Worm (Caenorhabditis elegans) whole organism, L4 larva: ENCODE results near the gene clec-85.

Source experiments
- D1046.2 ChIP-seq: fragments of 200-800 bp; sonication (Bioruptor generic); IDR thresholded peaks from 2 replicates; pipeline ENCODE4 v1.3.6; 2022; ENCODE audit warnings: missing genetic modification characterization, missing compliant biosample characterization
- F10B5.3 ChIP-seq: sonication (generic microtip); optimal IDR thresholded peaks from 2 replicates; lab custom pipeline; 2016; ENCODE audit warnings: mild to moderate bottlenecking, missing genetic modification characterization, missing compliant biosample characterization
- F37D6.2 ChIP-seq: sonication (generic microtip); optimal IDR thresholded peaks from 2 replicates; lab custom pipeline; 2016; ENCODE audit warnings: mild to moderate bottlenecking, missing genetic modification characterization, missing compliant biosample characterization
- R02D3.7 ChIP-seq: fragments of 150-350 bp; sonication (generic microtip); optimal IDR thresholded peaks from 3 replicates; lab custom pipeline; 2014; ENCODE audit warnings: missing biosample characterization, missing genetic modification characterization
- Y105C5A.15 ChIP-seq: fragments of 200-800 bp; sonication (Bioruptor generic); IDR thresholded peaks from 2 replicates; pipeline ENCODE4 v1.3.6; 2022; ENCODE audit warnings: missing genetic modification characterization, missing compliant biosample characterization
- Y5F2A.4 ChIP-seq: fragments of 200-800 bp; sonication (Bioruptor generic); optimal IDR thresholded peaks from 2 replicates; lab custom pipeline; 2018; ENCODE audit warnings: mild to moderate bottlenecking, missing genetic modification characterization, missing compliant biosample characterization
- ZK337.2 ChIP-seq: fragments of 200-800 bp; sonication (Bioruptor generic); IDR thresholded peaks from 2 replicates; pipeline ENCODE4 v1.3.6; 2022; ENCODE audit warnings: missing genetic modification reagents, missing genetic modification characterization, missing compliant biosample characterization
- aha-1 ChIP-seq: fragments of 150-350 bp; peaks from one replicate; lab custom pipeline; 2014; ENCODE audit warnings: missing biosample characterization, missing genetic modification characterization
- ceh-62 ChIP-seq: sonication (generic microtip); optimal IDR thresholded peaks from 2 replicates; lab custom pipeline; 2017; ENCODE audit warnings: missing biosample characterization, missing genetic modification characterization
- ces-1 ChIP-seq: fragments of 150-350 bp; sonication (generic microtip); optimal IDR thresholded peaks from 4 replicates; lab custom pipeline; 2014; ENCODE audit warnings: missing biosample characterization, missing genetic modification reagents, missing genetic modification characterization
- cey-2 ChIP-seq: sonication (generic microtip); optimal IDR thresholded peaks from 3 replicates; lab custom pipeline; 2017; ENCODE audit warnings: missing genetic modification characterization, mild to moderate bottlenecking, missing compliant biosample characterization, antibody characterized with exemption, borderline replicate concordance; ENCODE audit not compliant: insufficient read depth
- ctbp-1 ChIP-seq: fragments of 200-800 bp; sonication (Bioruptor generic); IDR thresholded peaks from 2 replicates; pipeline ENCODE4 v1.3.6; 2022; ENCODE audit warnings: missing genetic modification reagents, missing genetic modification characterization, missing compliant biosample characterization
- daf-19 ChIP-seq: fragments of 200-800 bp; sonication (Bioruptor generic); conservative IDR thresholded peaks from 2 replicates; pipeline ENCODE4 v1.3.6; 2022; ENCODE audit warnings: missing genetic modification characterization, missing compliant biosample characterization
- egl-27 ChIP-seq: sonication (generic microtip); optimal IDR thresholded peaks from 3 replicates; lab custom pipeline; 2017; ENCODE audit warnings: missing biosample characterization, missing genetic modification reagents, missing genetic modification characterization
- hif-1 ChIP-seq, 2 experiments: sonication (generic microtip); optimal IDR thresholded peaks; 2 replicates each; lab custom pipeline; 2016 to 2017; ENCODE audit warnings: missing compliant biosample characterization in 2 of 2, missing genetic modification characterization in 2 of 2, missing genetic modification reagents in 2 of 2, missing genotype in 2 of 2, mild to moderate bottlenecking in 1 of 2
- hlh-30 ChIP-seq: sonication (generic microtip); optimal IDR thresholded peaks from 2 replicates; lab custom pipeline; 2017; ENCODE audit warnings: antibody characterized with exemption, mild to moderate bottlenecking, missing genetic modification characterization, missing compliant biosample characterization; ENCODE audit not compliant: insufficient read depth
- lim-7 ChIP-seq: fragments of 200-800 bp; sonication (Bioruptor generic); IDR thresholded peaks from 2 replicates; pipeline ENCODE4 v1.3.6; 2022; ENCODE audit warnings: missing genetic modification characterization, missing compliant biosample characterization
- lin-13 ChIP-seq: fragments of 150-350 bp; optimal IDR thresholded peaks from 2 replicates; lab custom pipeline; 2014; ENCODE audit warnings: missing biosample characterization, missing genetic modification reagents, missing genetic modification characterization
- lir-3 ChIP-seq: sonication (generic microtip); optimal IDR thresholded peaks from 2 replicates; lab custom pipeline; 2016; ENCODE audit warnings: mild to moderate bottlenecking, missing genetic modification characterization, missing compliant biosample characterization
- madf-5 ChIP-seq, 2 experiments: fragments of 200-800 bp; sonication (Bioruptor generic); IDR thresholded peaks; 2 replicates each; pipeline ENCODE4 v1.3.6; 2022; ENCODE audit warnings: missing compliant biosample characterization in 2 of 2, missing genetic modification characterization in 2 of 2
- madf-9 ChIP-seq: fragments of 200-800 bp; sonication (Bioruptor generic); conservative IDR thresholded peaks from 2 replicates; pipeline ENCODE4 v1.3.6; 2022; ENCODE audit warnings: missing genetic modification reagents, missing genetic modification characterization, missing compliant biosample characterization
- mep-1 ChIP-seq: fragments of 150-350 bp; sonication (generic microtip); optimal IDR thresholded peaks from 3 replicates; lab custom pipeline; 2014; ENCODE audit warnings: missing biosample characterization, missing genetic modification characterization
- mxl-2 ChIP-seq: fragments of 200-800 bp; sonication (Bioruptor generic); conservative IDR thresholded peaks from 2 replicates; pipeline ENCODE4 v1.3.6; 2022; ENCODE audit warnings: missing genetic modification reagents, missing genetic modification characterization, missing compliant biosample characterization
- nhr-237 ChIP-seq: sonication (generic microtip); optimal IDR thresholded peaks from 2 replicates; lab custom pipeline; 2017; ENCODE audit warnings: missing biosample characterization, missing genetic modification characterization
- nhr-41 ChIP-seq: fragments of 200-800 bp; sonication (Bioruptor generic); IDR thresholded peaks from 2 replicates; pipeline ENCODE4 v1.3.6; 2022; ENCODE audit warnings: missing genetic modification reagents, missing genetic modification characterization, missing compliant biosample characterization
- php-3 ChIP-seq: fragments of 200-800 bp; sonication (Bioruptor generic); IDR thresholded peaks from 2 replicates; pipeline ENCODE4 v1.3.6; 2022; ENCODE audit warnings: missing genetic modification reagents, missing genetic modification characterization, missing compliant biosample characterization
- saeg-2 ChIP-seq: fragments of 200-800 bp; sonication (Bioruptor generic); IDR thresholded peaks from 2 replicates; pipeline ENCODE4 v1.3.6; 2022; ENCODE audit warnings: missing genetic modification reagents, missing genetic modification characterization, missing compliant biosample characterization
- set-16 ChIP-seq: fragments of 200-800 bp; sonication (Bioruptor generic); IDR thresholded peaks from 2 replicates; pipeline ENCODE4 v1.3.6; 2022; ENCODE audit warnings: missing genetic modification reagents, missing genetic modification characterization, missing compliant biosample characterization
- snpc-1.2 ChIP-seq: fragments of 200-800 bp; sonication (Bioruptor generic); IDR thresholded peaks from 2 replicates; pipeline ENCODE4 v1.3.6; 2022; ENCODE audit warnings: missing genetic modification reagents, missing genetic modification characterization, missing compliant biosample characterization
- tra-1 ChIP-seq: fragments of 200-800 bp; sonication (Bioruptor generic); IDR thresholded peaks from 2 replicates; pipeline ENCODE4 v1.3.6; 2022; ENCODE audit warnings: missing genetic modification reagents, missing genetic modification characterization, missing compliant biosample characterization
- zag-1 ChIP-seq: fragments of 150-350 bp; optimal IDR thresholded peaks from 2 replicates; lab custom pipeline; 2014; ENCODE audit warnings: missing biosample characterization, missing genetic modification characterization
- zfp-2 ChIP-seq: sonication (generic microtip); optimal IDR thresholded peaks from 2 replicates; lab custom pipeline; 2016; ENCODE audit warnings: mild to moderate bottlenecking, missing genetic modification characterization, missing compliant biosample characterization
- zip-2 ChIP-seq: fragments of 150-350 bp; optimal IDR thresholded peaks from 2 replicates; lab custom pipeline; 2014; ENCODE audit warnings: missing biosample characterization, missing genetic modification characterization
- ztf-11 ChIP-seq: fragments of 150-350 bp; optimal IDR thresholded peaks from 2 replicates; lab custom pipeline; 2014; ENCODE audit warnings: missing biosample characterization, missing genetic modification characterization

The clec-85 gene

ce11 chrIV:2809208-2809607 is 41.5 kb upstream of the clec-85 start, which contains the start of gene Y54G2A.76:
Gene Y54G2A.76, plus strand, starts transcription at chrIV:2809410.
- TF ChIP-seq set-16 (GFP tag; lab: Robert Waterston, UW) = no peak
- no peak for TF ChIP-seq mep-1 (tag; lab: Kevin White, UChicago)
- no peak for TF ChIP-seq lir-3 (tag; lab: Kevin White, UChicago)
- TF ChIP-seq madf-5 (GFP tag; IDR thresholded peaks at IDR 0.05; lab: Robert Waterston, UW) = no peak
- TF ChIP-seq D1046.2 (GFP tag; lab: Robert Waterston, UW) = no peak
- TF ChIP-seq ctbp-1 (GFP tag; lab: Robert Waterston, UW) = no peak
- no peak for TF ChIP-seq php-3 (GFP tag; lab: Robert Waterston, UW)
- TF ChIP-seq F10B5.3 = no peak
- no peak for TF ChIP-seq aha-1 (tag; lab: Kevin White, UChicago)
- TF ChIP-seq Y105C5A.15 (GFP tag; lab: Robert Waterston, UW) = no peak
- TF ChIP-seq lim-7 (GFP tag; lab: Robert Waterston, UW) = no peak
- TF ChIP-seq ceh-62 (tag; lab: Kevin White, UChicago) = no peak
- no peak for TF ChIP-seq snpc-1.2 (GFP tag; lab: Robert Waterston, UW)
- no peak for TF ChIP-seq cey-2
- TF ChIP-seq nhr-41 (GFP tag; lab: Robert Waterston, UW) = no peak

- TF ChIP-seq zip-2 (tag; lab: Kevin White, UChicago) = no peak
- peak; percentile 24 for TF ChIP-seq aha-1 (tag; lab: Kevin White, UChicago)
- TF ChIP-seq zag-1 (tag; lab: Kevin White, UChicago) = no peak
- TF ChIP-seq saeg-2 (GFP tag; lab: Robert Waterston, UW) = no peak
- no peak for TF ChIP-seq nhr-237 (tag; lab: Kevin White, UChicago)
- no peak for TF ChIP-seq ces-1
- no peak for TF ChIP-seq D1046.2 (GFP tag; lab: Robert Waterston, UW)
- TF ChIP-seq set-16 (GFP tag; lab: Robert Waterston, UW) = peak; percentile 82
- 0 out of 2 replicates have a peak, but pooled peaks have one; percentile 23 for TF ChIP-seq madf-9
Measured at ce11 chrIV:2817038-2817437, 33.6 kb upstream of the clec-85 start.

ce11 chrIV:2819633-2820032 is 31.1 kb upstream of the clec-85 start, which contains the start of gene Y54G2A.13:
Gene Y54G2A.13, minus strand, starts transcription at chrIV:2819733.
- no peak for TF ChIP-seq lim-7 (GFP tag; lab: Robert Waterston, UW)
- no peak for TF ChIP-seq zip-2 (tag; lab: Kevin White, UChicago)
- no peak for TF ChIP-seq Y105C5A.15 (GFP tag; lab: Robert Waterston, UW)
- no peak for TF ChIP-seq ztf-11 (tag; lab: Kevin White, UChicago)
- TF ChIP-seq tra-1 (GFP tag; lab: Robert Waterston, UW) = no peak
- TF ChIP-seq mxl-2 = no peak
- no peak for TF ChIP-seq R02D3.7 (tag; lab: Kevin White, UChicago)
- TF ChIP-seq hif-1 (tag; optimal IDR thresholded peaks at IDR 0.05; lab: Kevin White, UChicago) = no peak
- TF ChIP-seq php-3 (GFP tag; lab: Robert Waterston, UW) = no peak
- no peak for TF ChIP-seq lin-13 (GFP tag; lab: Kevin White, UChicago)
- no peak for TF ChIP-seq zfp-2

ce11 chrIV:2820408-2820807 is 30.3 kb upstream of the clec-85 start, which contains the start of gene Y54G2A.37:
Gene Y54G2A.37, plus strand, starts transcription at chrIV:2820708.
- TF ChIP-seq Y5F2A.4 (GFP tag; lab: Kevin White, UChicago) (no peak), daf-19 (GFP tag; lab: Robert Waterston, UW) (no peak), ZK337.2 (no peak), saeg-2 (GFP tag; lab: Robert Waterston, UW) (no peak), F37D6.2 (no peak), egl-27 (no peak), ctbp-1 (GFP tag; lab: Robert Waterston, UW) (no peak), D1046.2 (GFP tag; lab: Robert Waterston, UW) (no peak), zfp-2 (no peak), hlh-30 (no peak)
